Fruit fly (Drosophila melanogaster): ENCODE measurements around the gene Cip4.

Cip4 gene

DNA sequence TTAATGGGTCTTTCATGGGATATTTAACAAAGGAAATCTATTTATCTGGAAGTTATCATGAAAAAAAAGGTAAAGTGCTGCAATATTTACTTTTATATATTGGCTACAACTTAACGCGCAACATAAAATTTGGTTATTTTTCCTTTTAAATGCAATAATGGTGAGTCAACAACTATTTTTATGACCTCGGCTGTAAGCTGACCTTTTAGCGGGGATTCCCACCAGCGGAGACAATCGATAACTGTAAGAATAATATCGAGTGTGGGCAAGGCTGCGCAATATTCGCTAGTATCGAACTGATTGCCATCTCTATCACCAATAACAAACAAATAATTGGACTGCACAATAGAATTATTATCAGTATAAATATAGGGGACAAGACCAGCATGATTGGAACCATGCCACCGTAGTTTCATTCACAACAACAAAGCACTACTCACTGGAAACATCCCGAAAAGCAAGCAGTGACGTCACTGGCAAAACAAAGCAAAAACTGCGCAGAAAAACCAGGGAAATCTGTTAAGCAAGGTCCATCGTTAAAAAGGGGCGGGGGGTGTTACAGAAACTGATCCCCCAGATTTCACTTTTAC lies 39.4 kb upstream of the Cip4 start, which contains the start of gene Syx17:
Syx17 (plus strand) TSS at position 308 of the 590 bp plus-strand sequence.
- TF ChIP-seq rn (GFP tag; IDR thresholded peaks at IDR 0.05) (no peak), CG10348 (GFP tag; IDR thresholded peaks at IDR 0.05) (no peak), Snoo (tag; optimal IDR thresholded peaks at IDR 0.05) (peak; percentile 37), CG13204 (GFP tag; optimal IDR thresholded peaks at IDR 0.05) (no peak), CG9948 (tag; optimal IDR thresholded peaks at IDR 0.05) (peak; percentile 51), Pif1A (GFP tag; optimal IDR thresholded peaks at IDR 0.05) (peak; percentile 62), CG34367 (tag; optimal IDR thresholded peaks at IDR 0.05) (peak; percentile 35), CG4496 (GFP tag; IDR thresholded peaks at IDR 0.05) (peak; percentile 74), CG14655 (GFP tag; optimal IDR thresholded peaks at IDR 0.05) (peak; percentile 55), CG12605 (GFP tag; IDR thresholded peaks at IDR 0.05) (peak; percentile 35; the same call in 1 of the 2 replicates), D1 (tag; optimal IDR thresholded peaks at IDR 0.05) (peak; percentile 28), Pif1B (GFP tag; optimal IDR thresholded peaks at IDR 0.05) (peak; percentile 47), fd96Ca (GFP tag; IDR thresholded peaks at IDR 0.05) (peak; percentile 26; the same call in 1 of the 3 replicates), gl (tag; optimal IDR thresholded peaks at IDR 0.05) (no peak), CG17806 (tag; optimal IDR thresholded peaks at IDR 0.05) (peak; percentile 49), CG8301 (tag; optimal IDR thresholded peaks at IDR 0.05) (peak; percentile 67), CG32121 (GFP tag; IDR thresholded peaks at IDR 0.05) (peak; percentile 61; the same call in 1 of the 2 replicates), CG15710 (tag; optimal IDR thresholded peaks at IDR 0.05) (peak; percentile 43), EcR (GFP tag; optimal IDR thresholded peaks at IDR 0.05) (peak; percentile 49), Ets98B (GFP tag; IDR thresholded peaks at IDR 0.05) (peak; percentile 71), CG8159 (tag; optimal IDR thresholded peaks at IDR 0.05) (peak; percentile 46)

DNA sequence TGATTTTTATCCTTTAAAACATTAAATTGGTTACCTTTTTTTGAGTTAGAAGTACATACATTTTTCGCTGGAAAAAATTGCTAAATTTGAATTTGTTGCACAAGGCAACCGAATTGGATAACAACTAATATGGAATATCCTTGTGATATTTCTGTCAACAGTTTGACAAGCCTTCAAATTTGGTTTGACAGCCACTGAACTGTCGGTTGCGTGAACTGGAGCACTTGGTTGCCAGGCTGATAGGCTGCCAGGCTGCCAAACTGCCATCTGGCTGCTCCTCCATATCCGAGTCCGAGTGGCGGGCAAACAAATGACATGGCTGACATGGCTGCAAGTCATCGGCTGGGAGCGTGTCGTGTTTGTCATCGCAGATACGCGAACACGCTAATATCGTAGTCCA lies 37.3 kb upstream of the Cip4 start:
- TF ChIP-seq fd96Ca (GFP tag; IDR thresholded peaks at IDR 0.05), result no peak
- no peak for TF ChIP-seq Snoo (tag; optimal IDR thresholded peaks at IDR 0.05)
- TF ChIP-seq D1 (tag; optimal IDR thresholded peaks at IDR 0.05), result no peak

DNA sequence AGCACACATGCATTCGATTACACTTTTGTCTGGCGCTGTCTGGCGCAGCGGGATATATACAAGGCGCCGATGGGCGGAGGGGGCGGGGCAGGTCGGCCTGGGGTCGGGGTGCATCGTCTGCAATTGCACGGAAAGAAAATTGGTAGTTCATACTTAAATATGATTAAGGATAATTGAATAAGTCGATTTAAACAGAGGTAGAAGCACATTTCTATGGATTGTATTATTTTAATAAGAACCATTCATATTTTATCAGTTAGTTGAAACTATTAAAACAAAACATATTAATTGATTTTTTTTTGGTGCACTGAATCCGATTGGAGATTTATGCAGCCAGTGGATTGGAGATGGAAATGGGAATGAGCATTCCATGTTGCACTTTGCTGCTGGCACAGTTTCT lies 36.0 kb upstream of the Cip4 start:
- TF ChIP-seq CG8301 (tag; optimal IDR thresholded peaks at IDR 0.05) (peak; percentile 6), CG12605 (GFP tag; IDR thresholded peaks at IDR 0.05) (no peak), CG8159 (tag; optimal IDR thresholded peaks at IDR 0.05) (peak; percentile 11), Snoo (tag; optimal IDR thresholded peaks at IDR 0.05) (peak; percentile 2), CG4496 (GFP tag; IDR thresholded peaks at IDR 0.05) (0 out of 3 replicates have a peak, but pooled peaks have one; percentile 24)

DNA sequence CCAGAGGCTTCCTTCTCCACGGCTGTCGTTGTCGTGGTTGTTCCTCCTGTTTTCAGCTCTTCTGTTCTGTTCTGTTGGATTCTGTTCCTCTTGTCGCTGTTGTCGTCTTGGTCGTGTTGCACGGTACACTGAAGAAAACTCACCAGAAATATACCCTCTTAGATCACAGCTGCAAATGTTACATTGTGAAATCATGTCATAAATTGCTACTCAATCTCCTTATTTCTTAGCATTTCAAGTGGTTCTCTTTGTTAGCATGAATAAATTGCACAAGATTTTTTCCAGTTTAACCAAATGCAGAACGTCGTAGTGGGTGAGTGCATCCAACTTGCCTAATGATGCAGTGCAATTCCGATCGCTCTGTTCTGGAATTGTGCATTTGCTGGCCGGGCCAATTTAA lies 34.0 kb upstream of the Cip4 start:
- TF ChIP-seq fd96Ca (GFP tag; IDR thresholded peaks at IDR 0.05) (peak; percentile 60; the same call in 2 of the 3 replicates), CG32121 (GFP tag; IDR thresholded peaks at IDR 0.05) (no peak), CG8159 (tag; optimal IDR thresholded peaks at IDR 0.05) (no peak), CG15710 (tag; optimal IDR thresholded peaks at IDR 0.05) (no peak), CG34367 (tag; optimal IDR thresholded peaks at IDR 0.05) (no peak), gl (tag; optimal IDR thresholded peaks at IDR 0.05) (no peak), CG9948 (tag; optimal IDR thresholded peaks at IDR 0.05) (peak; percentile 22), CG13204 (GFP tag; optimal IDR thresholded peaks at IDR 0.05) (no peak), CG17806 (tag; optimal IDR thresholded peaks at IDR 0.05) (peak; percentile 15), rn (GFP tag; IDR thresholded peaks at IDR 0.05) (0 out of 2 replicates have a peak, but pooled peaks have one; percentile 27), Ets98B (GFP tag; IDR thresholded peaks at IDR 0.05) (peak; percentile 63), EcR (GFP tag; optimal IDR thresholded peaks at IDR 0.05) (no peak), Pif1B (GFP tag; optimal IDR thresholded peaks at IDR 0.05) (peak; percentile 15), CG14655 (GFP tag; optimal IDR thresholded peaks at IDR 0.05) (peak; percentile 80), Snoo (tag; optimal IDR thresholded peaks at IDR 0.05) (no peak), Pif1A (GFP tag; optimal IDR thresholded peaks at IDR 0.05) (peak; percentile 36), CG12605 (GFP tag; IDR thresholded peaks at IDR 0.05) (peak; percentile 36; the same call in 1 of the 2 replicates), CG10348 (GFP tag; IDR thresholded peaks at IDR 0.05) (no peak), CG8301 (tag; optimal IDR thresholded peaks at IDR 0.05) (peak; percentile 77), CG4496 (GFP tag; IDR thresholded peaks at IDR 0.05) (peak; percentile 60; the same call in 2 of the 3 replicates), D1 (tag; optimal IDR thresholded peaks at IDR 0.05) (no peak)

DNA sequence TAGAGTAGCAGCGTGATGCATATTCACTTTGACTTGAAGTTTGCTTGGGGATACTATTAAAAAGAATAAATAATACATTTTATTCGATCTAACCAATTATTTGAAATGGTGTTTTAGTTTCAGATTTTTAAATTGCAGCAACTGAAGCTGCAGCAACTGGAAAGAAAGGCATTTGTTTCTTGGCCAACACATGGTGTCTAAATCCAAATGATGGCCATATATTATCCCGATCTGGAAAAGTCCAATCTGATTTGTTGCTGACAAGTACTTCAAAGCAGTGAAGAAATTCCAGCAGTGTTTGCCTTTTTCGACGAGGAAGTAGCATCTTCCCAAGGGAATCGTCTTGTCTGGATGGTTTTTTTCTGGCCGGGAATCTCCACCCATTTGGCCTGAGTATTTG lies 33.2 kb upstream of the Cip4 start:
- TF ChIP-seq CG14655 (GFP tag; optimal IDR thresholded peaks at IDR 0.05), result peak; percentile 67
- TF ChIP-seq CG8301 (tag; optimal IDR thresholded peaks at IDR 0.05), result peak; percentile 43
- no peak for TF ChIP-seq Pif1B (GFP tag; optimal IDR thresholded peaks at IDR 0.05)

DNA sequence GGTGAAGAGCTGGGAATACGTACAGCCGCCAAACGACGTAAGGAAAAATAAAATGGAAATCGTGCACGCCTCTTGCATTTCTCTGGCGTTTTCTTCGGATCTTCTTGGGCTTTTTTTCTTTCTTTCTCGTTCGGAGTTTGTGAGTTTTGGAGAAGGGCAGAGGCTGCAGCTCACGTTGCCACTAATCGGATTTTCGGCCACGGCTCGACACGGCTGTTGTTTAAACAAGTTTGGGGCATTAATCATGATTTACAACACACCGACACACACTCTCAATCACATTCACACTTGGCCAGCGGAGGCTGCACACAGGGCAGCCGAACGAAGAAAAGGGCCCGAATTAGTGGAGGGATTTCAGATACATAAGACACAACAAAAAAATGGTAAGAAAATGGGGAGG lies 32.5 kb upstream of the Cip4 start:
- TF ChIP-seq CG17806 (tag; optimal IDR thresholded peaks at IDR 0.05) (no peak), Pif1B (GFP tag; optimal IDR thresholded peaks at IDR 0.05) (no peak), CG13204 (GFP tag; optimal IDR thresholded peaks at IDR 0.05) (no peak), D1 (tag; optimal IDR thresholded peaks at IDR 0.05) (no peak), CG34367 (tag; optimal IDR thresholded peaks at IDR 0.05) (no peak), CG9948 (tag; optimal IDR thresholded peaks at IDR 0.05) (no peak), CG4496 (GFP tag; IDR thresholded peaks at IDR 0.05) (no peak), Snoo (tag; optimal IDR thresholded peaks at IDR 0.05) (no peak), CG8159 (tag; optimal IDR thresholded peaks at IDR 0.05) (no peak), rn (GFP tag; IDR thresholded peaks at IDR 0.05) (no peak), fd96Ca (GFP tag; IDR thresholded peaks at IDR 0.05) (no peak), CG32121 (GFP tag; IDR thresholded peaks at IDR 0.05) (no peak), Ets98B (GFP tag; IDR thresholded peaks at IDR 0.05) (no peak), CG12605 (GFP tag; IDR thresholded peaks at IDR 0.05) (no peak), EcR (GFP tag; optimal IDR thresholded peaks at IDR 0.05) (no peak), gl (tag; optimal IDR thresholded peaks at IDR 0.05) (no peak), CG8301 (tag; optimal IDR thresholded peaks at IDR 0.05) (no peak), CG15710 (tag; optimal IDR thresholded peaks at IDR 0.05) (no peak)

Measured in whole organism, pupa.